Worm (Caenorhabditis elegans) whole organism, L4/young adult: ENCODE data around the gene T11B7.2.

Experiments
- W03F9.2 ChIP-seq: fragments of 150-350 bp; optimal IDR thresholded peaks from 2 replicates; lab custom pipeline; 2014; ENCODE audit warnings: missing biosample characterization, missing genetic modification characterization
- dao-5 ChIP-seq: sonication (generic microtip); optimal IDR thresholded peaks from 2 replicates; lab custom pipeline; 2016; ENCODE audit warnings: missing genotype, missing genetic modification characterization, moderate library complexity, missing compliant biosample characterization
- him-1 ChIP-seq: sonication (generic microtip); optimal IDR thresholded peaks from 2 replicates; lab custom pipeline; 2016; ENCODE audit warnings: missing genotype, missing genetic modification reagents, missing genetic modification characterization, missing compliant biosample characterization

DNA sequence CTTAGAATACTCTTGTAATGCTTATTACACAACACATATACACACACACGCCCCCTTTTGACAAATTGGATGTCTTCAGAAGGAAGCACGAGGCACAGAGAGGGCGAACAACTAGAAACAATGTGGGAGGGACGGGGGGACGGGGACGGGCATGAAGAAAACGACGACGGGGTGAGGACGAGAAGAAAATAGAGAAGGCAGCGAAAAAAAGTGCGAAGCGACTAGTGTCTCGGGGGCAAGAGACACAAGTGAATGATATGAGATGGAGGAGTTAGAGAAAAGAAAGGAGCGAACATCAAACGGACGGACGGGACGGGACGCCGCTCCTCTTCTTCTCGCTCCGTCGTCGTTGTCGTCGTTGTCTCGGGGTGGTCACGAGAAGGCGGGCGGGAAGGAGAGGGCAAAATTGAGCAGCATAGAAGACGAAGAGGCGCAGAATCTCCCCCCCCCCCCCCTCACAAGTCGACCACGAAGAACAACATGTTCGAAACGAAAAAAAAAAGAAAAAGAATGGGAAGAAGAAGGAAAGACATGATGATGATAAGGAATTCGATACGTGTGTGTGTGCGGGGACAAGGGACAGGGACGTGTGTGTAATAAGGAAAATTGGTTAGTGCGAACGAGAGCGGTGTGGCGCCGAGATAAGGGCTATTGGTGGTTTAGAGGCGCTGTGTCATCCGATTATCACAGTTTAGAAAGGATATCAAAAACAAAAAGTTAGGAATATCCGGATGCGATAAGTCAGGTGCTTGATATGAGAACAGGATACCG, 49.3 kb downstream of the T11B7.2 start:
- TF ChIP-seq him-1 (tag; lab: Kevin White, UChicago) = peak; percentile 90
- peak; percentile 67 for TF ChIP-seq W03F9.2 (tag; lab: Kevin White, UChicago)
- no peak for TF ChIP-seq dao-5 (tag; lab: Kevin White, UChicago)
